Fruit fly (Drosophila melanogaster) S2 (cell line): ENCODE measurements around the gene Prx6a.

ENCODE experiments used
- CG8478 ChIP-seq: fragments of >200 bp; optimal IDR thresholded peaks from 2 replicates; lab custom pipeline; 2018
- CTCF ChIP-seq, 2 experiments: fragments of >200 bp; optimal IDR thresholded peaks; 2 replicates each; lab custom pipeline; 2018

DNA sequence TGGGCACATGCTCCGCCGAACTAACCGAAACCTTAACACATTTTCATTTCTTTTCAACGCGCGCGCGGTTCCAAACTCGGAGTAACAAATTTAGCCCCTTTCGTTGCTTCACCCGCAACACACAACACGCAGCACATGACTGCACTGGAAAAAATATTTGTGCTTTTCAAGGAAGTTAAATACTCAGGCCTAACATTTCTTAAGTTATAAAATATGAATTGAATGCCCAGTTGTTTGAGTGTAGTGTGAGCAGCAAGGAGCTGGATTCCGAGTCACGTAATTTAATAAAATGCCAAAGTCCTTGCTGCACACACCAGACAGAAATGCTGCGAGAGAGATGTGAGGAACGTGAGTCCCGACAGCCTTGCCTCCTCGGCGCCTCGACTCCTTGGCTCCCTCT, 23.4 kb upstream of the Prx6a start:
- TF ChIP-seq CG8478 (lab: Kevin White, UChicago): no peak
- no peak for TF ChIP-seq CTCF (optimal IDR thresholded peaks at IDR 0.05; lab: Kevin White, UChicago)
